Fruit fly (Drosophila melanogaster): ENCODE data around the gene CG32069.

Gene CG32069

DNA sequence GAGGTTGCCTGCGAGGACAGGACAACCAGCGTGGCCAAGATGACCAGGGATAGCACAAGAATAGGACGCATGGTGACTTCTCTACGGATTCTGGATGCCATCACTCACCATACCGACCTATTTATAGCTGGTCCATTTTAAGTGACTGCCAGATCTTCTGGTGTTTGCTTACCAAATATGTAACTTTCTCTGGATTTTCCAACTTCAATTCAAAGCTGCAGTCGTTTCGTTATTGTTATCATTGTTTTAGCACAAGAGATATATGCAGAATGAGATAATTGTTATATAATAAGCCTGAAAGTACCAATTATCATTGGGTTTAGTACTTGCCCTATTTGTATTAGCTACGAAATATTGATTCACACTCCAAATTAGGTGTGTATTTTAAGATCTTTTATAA lies 41.4 kb upstream of the CG32069 start, which contains the start of gene CG32071:
Gene CG32071 (minus strand): TSS at position 101 of the 400 bp plus-strand sequence.
- TF ChIP-seq Pdp1 (GFP tag; optimal IDR thresholded peaks at IDR 0.05) (peak in 1 of 2 experiments; percentile 71), CG33213 (GFP tag; optimal IDR thresholded peaks at IDR 0.05) (no peak)

DNA sequence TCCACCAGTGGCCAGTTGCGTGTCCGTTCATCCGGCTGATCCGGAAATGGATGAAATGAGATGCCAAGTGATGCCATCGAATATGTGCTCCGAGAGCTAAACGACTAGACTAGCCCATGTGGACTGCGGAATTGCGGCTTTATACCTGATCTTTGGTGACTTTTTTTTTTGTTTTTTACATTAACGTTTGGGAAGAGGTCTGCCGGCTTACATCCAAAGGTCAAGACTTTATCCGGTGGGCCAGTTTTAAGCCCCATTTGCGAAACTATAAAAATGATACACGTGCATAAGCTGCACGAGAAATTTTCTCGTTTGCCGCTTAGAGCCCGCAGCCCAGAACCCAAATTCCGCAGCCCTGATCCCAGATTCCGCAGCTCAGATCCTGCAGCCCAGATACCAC lies 40.5 kb upstream of the CG32069 start, which contains the start of gene Elo68alpha:
Gene Elo68alpha (minus strand): TSS at position 101 of the 400 bp plus-strand sequence.
- TF ChIP-seq CG17568 (GFP tag; optimal IDR thresholded peaks at IDR 0.05) (no peak), sim (GFP tag; IDR thresholded peaks at IDR 0.05) (no peak), da (GFP tag; optimal IDR thresholded peaks at IDR 0.05) (no peak), CG16779 (GFP tag; IDR thresholded peaks at IDR 0.05) (no peak), mam (GFP tag; optimal IDR thresholded peaks at IDR 0.05) (no peak)

DNA sequence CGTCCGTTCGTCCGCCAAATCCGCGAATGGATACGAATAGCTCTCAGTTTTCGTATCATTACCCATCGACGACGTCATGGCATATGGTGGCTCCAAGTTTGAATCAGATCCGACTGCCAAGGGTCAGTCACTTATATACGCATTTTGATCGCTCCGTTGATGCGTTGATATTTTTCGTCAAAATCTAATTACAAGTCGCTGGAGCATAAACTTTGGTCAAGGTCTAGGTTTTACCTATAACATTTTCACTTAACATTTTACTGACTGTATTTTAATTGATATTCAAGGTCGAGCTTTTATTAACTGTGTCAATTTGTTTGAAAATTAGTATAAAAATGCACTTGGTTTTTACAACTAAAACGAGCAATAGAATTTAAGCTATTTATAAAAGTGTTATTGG lies 39.2 kb upstream of the CG32069 start, which contains the start of gene Elo68beta:
Gene Elo68beta (minus strand): TSS at position 101 of the 400 bp plus-strand sequence.
- TF ChIP-seq CkIIα-i1 (GFP tag; IDR thresholded peaks at IDR 0.05): no peak
- TF ChIP-seq CG15696 (tag; optimal IDR thresholded peaks at IDR 0.05): no peak
- TF ChIP-seq toy (GFP tag; IDR thresholded peaks at IDR 0.05): no peak
- no peak for TF ChIP-seq trh (GFP tag; optimal IDR thresholded peaks at IDR 0.05)
- TF ChIP-seq CG30020 (tag; optimal IDR thresholded peaks at IDR 0.05): no peak
- TF ChIP-seq ATbp (GFP tag; optimal IDR thresholded peaks at IDR 0.05): no peak
- TF ChIP-seq MESR4 (GFP tag; optimal IDR thresholded peaks at IDR 0.05): no peak
- TF ChIP-seq CG2875 (GFP tag; optimal IDR thresholded peaks at IDR 0.05): no peak
- TF ChIP-seq Mes4 (GFP tag; optimal IDR thresholded peaks at IDR 0.05): no peak
- TF ChIP-seq CG18599 (GFP tag; optimal IDR thresholded peaks at IDR 0.05): no peak
- TF ChIP-seq CG6765 (GFP tag; optimal IDR thresholded peaks at IDR 0.05): no peak

DNA sequence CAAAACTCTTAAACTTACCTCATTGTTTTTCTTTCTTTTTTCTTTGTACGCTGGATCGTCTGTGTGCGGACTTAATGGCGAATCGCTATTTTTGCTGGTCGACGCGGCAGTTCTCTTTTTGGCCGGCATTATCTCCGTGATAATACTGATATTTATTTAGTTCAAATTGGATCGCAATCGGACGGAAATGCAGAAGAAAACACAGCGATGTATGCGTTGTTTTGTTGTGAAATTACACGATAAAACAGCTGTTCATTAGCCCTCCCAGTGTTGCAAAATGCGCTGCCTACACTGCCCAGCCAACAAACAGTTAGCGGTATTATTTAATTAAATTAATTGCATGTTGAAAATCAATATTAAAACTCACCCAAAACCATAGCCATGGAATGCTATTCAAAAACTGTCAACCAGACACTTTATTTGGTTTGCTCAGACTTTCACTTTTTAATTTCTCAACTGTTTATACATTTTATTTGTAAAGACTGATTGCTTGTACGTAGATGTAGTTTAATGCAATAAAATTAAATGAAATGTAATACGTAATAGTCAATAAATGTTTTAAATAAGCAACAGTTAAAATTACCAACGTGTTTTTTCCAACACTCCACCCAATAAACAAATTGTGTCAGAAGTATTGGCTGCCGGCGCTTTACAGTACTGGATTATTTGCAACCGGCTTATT lies 35.7 kb upstream of the CG32069 start, which contains the start of the genes Irbp18 and APP-BP1:
Gene Irbp18 (minus strand): TSS at position 205 of the 682 bp plus-strand sequence.
Gene APP-BP1 (plus strand): TSS at position 431 of the 682 bp plus-strand sequence.
- TF ChIP-seq ken (GFP tag; IDR thresholded peaks at IDR 0.05): peak; percentile 79
- TF ChIP-seq p53 (GFP tag; optimal IDR thresholded peaks at IDR 0.05): peak; percentile 87
- TF ChIP-seq CG3838 (GFP tag; optimal IDR thresholded peaks at IDR 0.05): peak; percentile 84
- TF ChIP-seq seq (GFP tag; IDR thresholded peaks at IDR 0.05): peak; percentile 87
- TF ChIP-seq Fer1 (GFP tag; optimal IDR thresholded peaks at IDR 0.05): peak; percentile 94
- peak; percentile 92 for TF ChIP-seq CG12769 (tag; optimal IDR thresholded peaks at IDR 0.05)
- peak; percentile 92 for TF ChIP-seq CG8089 (GFP tag; optimal IDR thresholded peaks at IDR 0.05)
- TF ChIP-seq repo (GFP tag; optimal IDR thresholded peaks at IDR 0.05): peak; percentile 86
- peak; percentile 94 for TF ChIP-seq CG16863 (GFP tag; optimal IDR thresholded peaks at IDR 0.05)
- peak in 1 of 2 experiments; percentile 84 for TF ChIP-seq Eip74EF (GFP tag; optimal IDR thresholded peaks at IDR 0.05)
- peak; percentile 96 for TF ChIP-seq CG9727 (GFP tag; optimal IDR thresholded peaks at IDR 0.05)
- no peak for TF ChIP-seq sd (tag; optimal IDR thresholded peaks at IDR 0.05)
- TF ChIP-seq Oaz (GFP tag; IDR thresholded peaks at IDR 0.05): peak; percentile 70
- peak; percentile 85 for TF ChIP-seq odd (GFP tag; optimal IDR thresholded peaks at IDR 0.05)
- peak; percentile 36; the same call in 1 of the 2 replicates for TF ChIP-seq Doc2 (GFP tag; IDR thresholded peaks at IDR 0.05)
- TF ChIP-seq HLH54F (GFP tag; optimal IDR thresholded peaks at IDR 0.05): peak; percentile 96
- no peak for TF ChIP-seq pros (GFP tag; optimal IDR thresholded peaks at IDR 0.05)
- peak; percentile 96 for TF ChIP-seq Dip3 (GFP tag; optimal IDR thresholded peaks at IDR 0.05)
- peak; percentile 97 for TF ChIP-seq CG12659 (GFP tag; optimal IDR thresholded peaks at IDR 0.05)
- TF ChIP-seq Awh (GFP tag; IDR thresholded peaks at IDR 0.05): peak; percentile 73; the same call in 1 of the 2 replicates
- peak; percentile 94 for TF ChIP-seq Sox100B (GFP tag; optimal IDR thresholded peaks at IDR 0.05)
- TF ChIP-seq MESR4 (GFP tag; optimal IDR thresholded peaks at IDR 0.05): peak; percentile 31
- TF ChIP-seq ems (GFP tag; optimal IDR thresholded peaks at IDR 0.05): peak; percentile 96
- peak; percentile 91 for TF ChIP-seq CG2889 (GFP tag; IDR thresholded peaks at IDR 0.05)
- TF ChIP-seq scrt (GFP tag; optimal IDR thresholded peaks at IDR 0.05): peak; percentile 91
- peak; percentile 81 for TF ChIP-seq CG17328 (GFP tag; IDR thresholded peaks at IDR 0.05)
- TF ChIP-seq lola (GFP tag; optimal IDR thresholded peaks at IDR 0.05): peak in 1 of 3 experiments; percentile 92
